Fruit fly (Drosophila melanogaster) whole organism, embryonic: ENCODE measurements around the gene CG6149.
A peak's percentile ranks its signal among the peaks of the same experiment; 100 is the strongest.

Experiments used
- Ada2b ChIP-seq: fragments of 200-800 bp; sonication (Bioruptor generic); IDR thresholded peaks from 2 replicates; pipeline ENCODE4 v1.3.6; 2022; ENCODE audit warnings: missing biosample characterization, missing genetic modification characterization
- Atf-2 ChIP-seq: fragments of 200-800 bp; sonication (Bioruptor generic); optimal IDR thresholded peaks from 2 replicates; lab custom pipeline; 2016; ENCODE audit warnings: missing biosample characterization, missing genetic modification characterization
- B-H1 ChIP-seq: fragments of 200-800 bp; sonication (Bioruptor generic); IDR thresholded peaks from 3 replicates; pipeline ENCODE4 v1.3.6; 2022; ENCODE audit warnings: missing biosample characterization, missing genetic modification characterization
- CG1024 ChIP-seq: fragments of 200-800 bp; sonication (Bioruptor generic); IDR thresholded peaks from 2 replicates; pipeline ENCODE4 v1.3.6; 2022; ENCODE audit warnings: missing biosample characterization, missing genetic modification characterization
- CG10979 ChIP-seq: fragments of 200-800 bp; sonication (Bioruptor generic); optimal IDR thresholded peaks from 2 replicates; lab custom pipeline; 2018; ENCODE audit warnings: missing biosample characterization, mild to moderate bottlenecking, missing genetic modification characterization, moderate library complexity
- CG11504 ChIP-seq: fragments of 200-800 bp; sonication (Bioruptor generic); optimal IDR thresholded peaks from 3 replicates; lab custom pipeline; 2019; ENCODE audit warnings: missing biosample characterization, mild to moderate bottlenecking, missing genetic modification characterization, moderate library complexity
- CG12104 ChIP-seq: fragments of 200-800 bp; sonication (Bioruptor generic); optimal IDR thresholded peaks from 3 replicates; lab custom pipeline; 2016; ENCODE audit warnings: missing biosample characterization, missing genetic modification characterization
- CG12659 ChIP-seq: fragments of 200-800 bp; sonication (Bioruptor generic); optimal IDR thresholded peaks from 3 replicates; lab custom pipeline; 2017; ENCODE audit warnings: mild to moderate bottlenecking, missing biosample characterization, missing genetic modification reagents, missing genetic modification characterization
- CG12769 ChIP-seq: fragments of 200-800 bp; sonication (Bioruptor generic); optimal IDR thresholded peaks from 2 replicates; lab custom pipeline; 2019; ENCODE audit warnings: missing biosample characterization, mild to moderate bottlenecking, missing genetic modification characterization, moderate library complexity
- CG14014 ChIP-seq: fragments of 200-800 bp; sonication (Bioruptor generic); IDR thresholded peaks from 2 replicates; pipeline ENCODE4 v1.3.6; 2022; ENCODE audit warnings: missing biosample characterization, missing genetic modification characterization
- CG17385 ChIP-seq: fragments of 200-800 bp; sonication (Bioruptor generic); optimal IDR thresholded peaks from 3 replicates; lab custom pipeline; 2018; ENCODE audit warnings: missing biosample characterization, mild to moderate bottlenecking, missing genetic modification characterization
- CG2199 ChIP-seq: fragments of 200-800 bp; sonication (Bioruptor generic); IDR thresholded peaks from 3 replicates; pipeline ENCODE4 v1.3.6; 2022; ENCODE audit warnings: missing biosample characterization, missing genetic modification characterization
- CG2678 ChIP-seq: fragments of 200-800 bp; sonication (Bioruptor generic); optimal IDR thresholded peaks from 3 replicates; lab custom pipeline; 2019; ENCODE audit warnings: missing biosample characterization, mild to moderate bottlenecking, missing genetic modification characterization, moderate library complexity
- CG31365 ChIP-seq: fragments of 200-800 bp; sonication (Bioruptor generic); optimal IDR thresholded peaks from 2 replicates; lab custom pipeline; 2018; ENCODE audit warnings: missing biosample characterization, mild to moderate bottlenecking, missing genetic modification characterization
- CG34422 ChIP-seq: fragments of 200-800 bp; sonication (Bioruptor generic); IDR thresholded peaks from 3 replicates; pipeline ENCODE4 v1.3.6; 2022; ENCODE audit warnings: missing biosample characterization, missing genetic modification characterization
- CG7963 ChIP-seq: fragments of 200-800 bp; sonication (Bioruptor generic); IDR thresholded peaks from 3 replicates; pipeline ENCODE4 v1.3.6; 2022; ENCODE audit warnings: missing biosample characterization, missing genetic modification characterization; ENCODE audit not compliant: partially characterized antibody
- CG8290 ChIP-seq, 3 experiments: fragments of 200-800 bp; sonication (Bioruptor generic); optimal IDR thresholded peaks; 2 replicates each; lab custom pipeline; 2016 to 2019; ENCODE audit warnings: missing biosample characterization in 3 of 3, missing genetic modification characterization in 3 of 3, mild to moderate bottlenecking in 2 of 3, moderate library complexity in 1 of 3
- CG8765 ChIP-seq: fragments of 200-800 bp; sonication (Bioruptor generic); IDR thresholded peaks from 2 replicates; pipeline ENCODE4 v1.3.6; 2022; ENCODE audit warnings: missing biosample characterization, missing genetic modification characterization
- CG9437 ChIP-seq: fragments of 200-800 bp; sonication (Bioruptor generic); optimal IDR thresholded peaks from 2 replicates; lab custom pipeline; 2018; ENCODE audit warnings: missing biosample characterization, mild to moderate bottlenecking, missing genetic modification characterization
- CG9817 ChIP-seq: fragments of 200-800 bp; sonication (Bioruptor generic); optimal IDR thresholded peaks from 2 replicates; lab custom pipeline; 2018; ENCODE audit warnings: missing biosample characterization, mild to moderate bottlenecking, missing genetic modification characterization, moderate library complexity
- Dfd ChIP-seq, 2 experiments: fragments of >200 bp; optimal IDR thresholded peaks; 2 replicates each; lab custom pipeline; 2017; ENCODE audit warnings: missing biosample characterization in 2 of 2, missing genetic modification characterization in 2 of 2
- HmgD ChIP-seq: fragments of 200-800 bp; sonication (Bioruptor generic); optimal IDR thresholded peaks from 3 replicates; lab custom pipeline; 2016; ENCODE audit warnings: missing biosample characterization, missing genetic modification characterization
- Neu2 ChIP-seq: fragments of 200-800 bp; sonication (Bioruptor generic); optimal IDR thresholded peaks from 3 replicates; lab custom pipeline; 2016; ENCODE audit warnings: missing biosample characterization, missing genetic modification characterization, borderline replicate concordance
- Oaz ChIP-seq: fragments of 200-800 bp; sonication (Bioruptor generic); IDR thresholded peaks from 2 replicates; pipeline ENCODE4 v1.3.6; 2022; ENCODE audit warnings: missing biosample characterization, missing genetic modification characterization
- Oli ChIP-seq: fragments of 200-800 bp; sonication (Bioruptor generic); optimal IDR thresholded peaks from 2 replicates; lab custom pipeline; 2018; ENCODE audit warnings: missing biosample characterization, mild to moderate bottlenecking, missing genetic modification characterization, moderate library complexity
- Opbp ChIP-seq: fragments of 200-800 bp; sonication (Bioruptor generic); IDR thresholded peaks from 3 replicates; pipeline ENCODE4 v1.3.6; 2022; ENCODE audit warnings: missing biosample characterization, missing genetic modification characterization; ENCODE audit not compliant: partially characterized antibody
- Scr ChIP-seq: fragments of 200-800 bp; sonication (Bioruptor generic); IDR thresholded peaks from 2 replicates; pipeline ENCODE4 v1.3.6; 2022; ENCODE audit warnings: missing biosample characterization, missing genetic modification characterization; ENCODE audit not compliant: partially characterized antibody
- Six4 ChIP-seq: fragments of 200-800 bp; sonication (Bioruptor generic); optimal IDR thresholded peaks from 2 replicates; lab custom pipeline; 2016; ENCODE audit warnings: missing biosample characterization, missing genetic modification characterization
- Trl ChIP-seq, 3 experiments: fragments of >200 bp in 2 of 3; fragments of 200-800 bp in 1 of 3; sonication (Bioruptor generic) in 1 of 3; optimal IDR thresholded peaks; 2 replicates in 1 of 3; 3 replicates in 2 of 3; lab custom pipeline; 2016 to 2017; ENCODE audit warnings: missing biosample characterization in 1 of 3, missing genetic modification characterization in 1 of 3
- Xbp1 ChIP-seq: fragments of 200-800 bp; sonication (Bioruptor generic); optimal IDR thresholded peaks from 3 replicates; lab custom pipeline; 2016; ENCODE audit warnings: missing biosample characterization, mild to moderate bottlenecking, missing genetic modification characterization
- ara ChIP-seq: fragments of 200-800 bp; sonication (Bioruptor generic); IDR thresholded peaks from 2 replicates; pipeline ENCODE4 v1.3.6; 2022; ENCODE audit warnings: missing biosample characterization, missing genetic modification characterization
- ash1 ChIP-seq: fragments of 200-800 bp; sonication (Bioruptor generic); optimal IDR thresholded peaks from 2 replicates; lab custom pipeline; 2018; ENCODE audit warnings: missing biosample characterization, mild to moderate bottlenecking, missing genetic modification characterization
- cwo ChIP-seq: fragments of 200-800 bp; sonication (Bioruptor generic); optimal IDR thresholded peaks from 3 replicates; lab custom pipeline; 2017; ENCODE audit warnings: missing biosample characterization, missing genetic modification characterization, mild to moderate bottlenecking, moderate library complexity, missing genetic modification reagents
- disco-r ChIP-seq: fragments of 200-800 bp; sonication (Bioruptor generic); optimal IDR thresholded peaks from 2 replicates; lab custom pipeline; 2016; ENCODE audit warnings: missing biosample characterization, missing genetic modification characterization
- gcm2 ChIP-seq: fragments of 200-800 bp; sonication (Bioruptor generic); optimal IDR thresholded peaks from 2 replicates; lab custom pipeline; 2016; ENCODE audit warnings: missing biosample characterization, missing genetic modification characterization
- hb ChIP-seq: fragments of 200-800 bp; sonication (Bioruptor generic); IDR thresholded peaks from 3 replicates; pipeline ENCODE4 v1.3.6; 2022; ENCODE audit warnings: missing biosample characterization, missing genetic modification characterization; ENCODE audit not compliant: partially characterized antibody
- hkb ChIP-seq, 2 experiments: fragments of 200-800 bp in 1 of 2; fragments of >200 bp in 1 of 2; sonication (Bioruptor generic) in 1 of 2; IDR thresholded peaks in 1 of 2; optimal IDR thresholded peaks in 1 of 2; 2 replicates each; pipeline versions ENCODE4 v1.3.6 to Lab custom; 2017 to 2022; ENCODE audit warnings: missing biosample characterization in 1 of 2, missing genetic modification characterization in 1 of 2
- nmo ChIP-seq: fragments of 200-800 bp; sonication (Bioruptor generic); optimal IDR thresholded peaks from 2 replicates; lab custom pipeline; 2018; ENCODE audit warnings: missing biosample characterization, mild to moderate bottlenecking, missing genetic modification characterization, moderate library complexity
- p53 ChIP-seq: fragments of 200-800 bp; sonication (Bioruptor generic); optimal IDR thresholded peaks from 2 replicates; lab custom pipeline; 2016; ENCODE audit warnings: missing biosample characterization, missing genetic modification characterization
- pb ChIP-seq: fragments of 200-800 bp; sonication (Bioruptor generic); optimal IDR thresholded peaks from 3 replicates; lab custom pipeline; 2016; ENCODE audit warnings: missing biosample characterization, missing genetic modification characterization
- ranshi ChIP-seq: fragments of 200-800 bp; sonication (Bioruptor generic); IDR thresholded peaks from 2 replicates; pipeline ENCODE4 v1.3.6; 2022; ENCODE audit warnings: missing biosample characterization, missing genetic modification characterization
- run ChIP-seq: fragments of 200-800 bp; sonication (Bioruptor generic); optimal IDR thresholded peaks from 3 replicates; lab custom pipeline; 2018; ENCODE audit warnings: missing biosample characterization, mild to moderate bottlenecking, missing genetic modification characterization
- sens ChIP-seq: fragments of 200-800 bp; sonication (Bioruptor generic); peaks from one replicate; lab custom pipeline; 2016; ENCODE audit warnings: missing biosample characterization, missing genetic modification characterization
- seq ChIP-seq: fragments of 200-800 bp; sonication (Bioruptor generic); IDR thresholded peaks from 2 replicates; pipeline ENCODE4 v1.3.6; 2022; ENCODE audit warnings: missing biosample characterization, missing genetic modification characterization
- ssp ChIP-seq: fragments of 200-800 bp; sonication (Bioruptor generic); IDR thresholded peaks from 2 replicates; pipeline ENCODE4 v1.3.6; 2022; ENCODE audit warnings: missing biosample characterization, missing genetic modification characterization
- tin ChIP-seq: fragments of 200-800 bp; sonication (Bioruptor generic); optimal IDR thresholded peaks from 3 replicates; lab custom pipeline; 2016; ENCODE audit warnings: missing biosample characterization, missing genetic modification characterization
- tna ChIP-seq: fragments of 200-800 bp; sonication (Bioruptor generic); IDR thresholded peaks from 2 replicates; pipeline ENCODE4 v1.3.6; 2022; ENCODE audit warnings: missing biosample characterization, missing genetic modification characterization; ENCODE audit not compliant: partially characterized antibody

The CG6149 gene

dm6 chr3L:11416495-11417272 lies 18.6 kb downstream of the CG6149 start (continued):
- TF ChIP-seq Dfd (GFP tag; optimal IDR thresholded peaks at IDR 0.05; lab: Kevin White, UChicago) (no peak), cwo (no peak), CG7963 (GFP tag; lab: Robert Waterston, UW) (no peak), Ada2b (GFP tag; lab: Robert Waterston, UW) (peak; percentile 95), CG12104 (GFP tag; lab: Kevin White, UChicago) (peak; percentile 81), Oaz (GFP tag; lab: Robert Waterston, UW) (peak; percentile 80), CG10979 (tag; lab: Kevin White, UChicago) (peak; percentile 81), tna (GFP tag; lab: Robert Waterston, UW) (no peak), hkb (optimal IDR thresholded peaks at IDR 0.05; lab: Kevin White, UChicago) (no peak), hkb (GFP tag; IDR thresholded peaks at IDR 0.05; lab: Robert Waterston, UW) (peak; percentile 94), CG9817 (tag; lab: Kevin White, UChicago) (peak; percentile 73), CG31365 (peak; percentile 62), Trl (optimal IDR thresholded peaks at IDR 0.05; lab: Kevin White, UChicago) (no peak), Trl (GFP tag; optimal IDR thresholded peaks at IDR 0.05; lab: Kevin White, UChicago) (peak; percentile 86), HmgD (GFP tag; lab: Kevin White, UChicago) (peak; percentile 28), pb (GFP tag; lab: Kevin White, UChicago) (peak; percentile 68), run (tag; lab: Kevin White, UChicago) (peak; percentile 71), Six4 (GFP tag; lab: Kevin White, UChicago) (peak; percentile 78), ash1 (GFP tag; lab: Kevin White, UChicago) (no peak), CG34422 (peak; percentile 93), CG11504 (tag; lab: Kevin White, UChicago) (peak; percentile 78), sens (GFP tag; lab: Kevin White, UChicago) (peak; percentile 97), Scr (no peak), CG9437 (peak; percentile 10), CG8765 (GFP tag; lab: Robert Waterston, UW) (peak; percentile 86), B-H1 (GFP tag; lab: Robert Waterston, UW) (peak; percentile 86), disco-r (GFP tag; lab: Kevin White, UChicago) (peak; percentile 70), Xbp1 (GFP tag; lab: Kevin White, UChicago) (peak; percentile 83), Neu2 (GFP tag; lab: Kevin White, UChicago) (peak; percentile 16), seq (GFP tag; lab: Robert Waterston, UW) (peak; percentile 80), p53 (GFP tag; lab: Kevin White, UChicago) (peak; percentile 86), CG12659 (GFP tag; lab: Kevin White, UChicago) (peak; percentile 10), CG2199 (GFP tag; lab: Robert Waterston, UW) (peak; percentile 97), nmo (GFP tag; lab: Kevin White, UChicago) (peak; percentile 88), CG8290 (GFP tag; optimal IDR thresholded peaks at IDR 0.05; lab: Kevin White, UChicago) (peak; percentile 69), CG8290 (tag; optimal IDR thresholded peaks at IDR 0.05; lab: Kevin White, UChicago) (peak; percentile 53 to 65), CG1024 (GFP tag; lab: Robert Waterston, UW) (peak; percentile 93), ara (peak; percentile 98), CG2678 (peak; percentile 81), CG17385 (peak; percentile 63), gcm2 (GFP tag; lab: Kevin White, UChicago) (peak; percentile 29), tin (peak; percentile 89), CG12769 (peak; percentile 73), Opbp (no peak), ssp (GFP tag; lab: Robert Waterston, UW) (peak; percentile 86), CG14014 (GFP tag; lab: Robert Waterston, UW) (peak; percentile 76), ranshi (peak; percentile 94), Atf-2 (GFP tag; lab: Kevin White, UChicago) (peak; percentile 78), Oli (tag; lab: Kevin White, UChicago) (peak; percentile 73), hb (no peak)
